Fruit fly (Drosophila melanogaster) ovary, adult (tissue): ENCODE results near the gene THADA.
A peak's percentile ranks its signal among the peaks of the same experiment; 100 is the strongest.
"Not testable (repeated sequence)": the region's sequence is repeated elsewhere in the genome, so short reads cannot be mapped to it uniquely, and the experiment has no call there.

ENCODE experiments used
- CG17801 ChIP-seq: fragments of 200-800 bp; optimal IDR thresholded peaks from 2 replicates; lab custom pipeline; 2019; ENCODE audit warnings: missing biosample characterization, mild to moderate bottlenecking, missing genetic modification characterization, moderate library complexity; ENCODE audit not compliant: partially characterized antibody

THADA gene

DNA sequence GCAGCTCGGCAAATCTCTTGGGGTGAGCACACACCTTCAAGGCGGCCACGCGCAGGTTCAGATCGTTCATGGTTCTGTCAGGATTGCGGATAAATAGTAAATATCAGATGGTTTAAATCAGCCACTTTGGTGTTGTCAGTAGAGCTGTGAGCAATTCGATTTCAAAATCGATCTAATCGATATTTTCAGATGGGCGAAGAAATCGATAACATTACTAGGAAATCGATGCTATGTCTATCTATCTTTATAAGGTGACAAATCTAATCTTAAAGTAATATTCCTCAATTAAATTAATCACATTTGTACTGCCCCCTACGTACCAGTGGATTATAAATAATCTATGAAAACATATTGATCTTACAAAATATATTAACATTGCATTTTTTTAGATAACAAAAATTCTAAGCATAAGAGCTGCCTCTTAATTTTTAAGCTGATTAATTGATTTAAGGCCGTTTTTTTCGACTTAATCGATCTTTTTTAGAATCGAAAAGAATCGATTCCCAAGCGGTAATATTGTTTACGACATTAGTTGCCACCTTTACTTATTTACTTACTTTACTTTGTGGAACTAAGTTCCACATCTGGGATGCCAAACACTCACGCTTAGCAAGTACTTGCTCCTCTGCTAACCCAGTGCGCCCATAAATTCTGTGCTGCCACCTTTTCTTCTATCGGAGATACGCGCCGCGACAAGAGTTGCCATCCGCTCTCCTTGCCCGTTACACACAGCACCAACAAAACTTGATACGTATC lies at the start of gene THADA:
THADA (minus strand) TSS at position 136 of the 756 bp plus-strand sequence.
- TF ChIP-seq CG17801 (GFP tag; lab: Kevin White, UChicago), result peak; percentile 30

DNA sequence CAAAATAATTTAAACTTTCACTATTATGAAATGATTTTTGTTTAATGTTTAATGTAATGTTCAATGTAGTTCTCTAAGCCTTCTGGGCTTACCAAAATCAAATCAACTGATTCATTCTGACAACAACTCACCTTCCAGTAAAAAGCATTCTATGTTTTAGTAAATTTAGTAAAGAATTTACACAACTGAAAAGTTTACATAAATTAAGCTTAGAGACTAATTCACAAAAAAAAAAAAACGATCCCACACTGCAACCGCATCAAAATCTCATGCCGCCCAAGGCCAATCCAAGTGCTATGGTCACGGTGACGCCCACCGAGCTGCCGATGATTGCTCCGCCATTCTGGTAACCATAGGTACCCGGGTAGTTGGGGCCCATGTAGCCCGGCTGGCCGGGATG lies 44.7 kb upstream of the THADA start, which contains the start of gene CG45486:
CG45486 (minus strand) TSS at position 101 of the 400 bp plus-strand sequence.
- not testable (repeated sequence) for TF ChIP-seq CG17801 (GFP tag; lab: Kevin White, UChicago)

DNA sequence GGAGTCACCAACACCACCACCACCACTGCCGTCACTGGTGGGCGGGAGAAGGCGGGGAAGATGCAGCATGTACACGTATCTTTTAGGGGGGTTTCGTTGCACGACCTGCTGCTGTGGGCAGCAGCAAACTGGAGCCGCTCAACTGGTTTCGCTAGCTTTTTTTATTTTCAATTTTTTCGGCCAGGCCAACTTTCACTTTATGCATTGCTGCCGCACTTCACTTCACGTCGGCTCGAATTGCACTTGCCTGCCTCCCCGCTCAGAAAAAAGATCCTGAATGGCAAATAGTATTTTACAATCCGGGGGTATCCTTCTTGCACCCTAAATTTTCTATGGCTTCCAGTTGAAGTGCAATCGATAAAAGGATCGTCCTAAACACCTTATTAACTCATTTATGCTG lies 34.7 kb upstream of the THADA start:
- TF ChIP-seq CG17801 (GFP tag; lab: Kevin White, UChicago), result no peak

DNA sequence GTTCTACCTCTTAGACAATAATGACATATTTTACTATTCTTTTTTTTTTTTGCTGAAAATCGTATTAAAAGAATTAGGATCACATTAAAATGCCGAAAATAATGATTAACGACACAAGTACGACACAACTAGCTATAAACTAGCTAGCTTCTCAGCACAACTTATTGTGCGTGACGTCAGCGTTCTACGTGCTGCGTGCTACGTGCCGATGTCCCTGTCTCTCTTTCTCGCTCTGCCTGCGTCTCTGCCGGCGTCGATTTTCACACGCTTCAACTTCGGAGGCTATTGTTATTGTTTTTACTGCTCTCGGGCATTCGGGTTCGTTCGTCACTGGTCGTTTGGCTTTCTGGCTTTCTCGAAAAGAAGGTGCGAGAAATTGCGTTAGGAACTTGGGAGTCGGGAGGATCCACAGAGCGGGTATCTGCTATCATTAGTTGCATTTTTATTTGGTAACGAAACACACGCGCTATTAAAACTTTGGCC lies 32.7 kb upstream of the THADA start:
- TF ChIP-seq CG17801 (GFP tag; lab: Kevin White, UChicago), result no peak

DNA sequence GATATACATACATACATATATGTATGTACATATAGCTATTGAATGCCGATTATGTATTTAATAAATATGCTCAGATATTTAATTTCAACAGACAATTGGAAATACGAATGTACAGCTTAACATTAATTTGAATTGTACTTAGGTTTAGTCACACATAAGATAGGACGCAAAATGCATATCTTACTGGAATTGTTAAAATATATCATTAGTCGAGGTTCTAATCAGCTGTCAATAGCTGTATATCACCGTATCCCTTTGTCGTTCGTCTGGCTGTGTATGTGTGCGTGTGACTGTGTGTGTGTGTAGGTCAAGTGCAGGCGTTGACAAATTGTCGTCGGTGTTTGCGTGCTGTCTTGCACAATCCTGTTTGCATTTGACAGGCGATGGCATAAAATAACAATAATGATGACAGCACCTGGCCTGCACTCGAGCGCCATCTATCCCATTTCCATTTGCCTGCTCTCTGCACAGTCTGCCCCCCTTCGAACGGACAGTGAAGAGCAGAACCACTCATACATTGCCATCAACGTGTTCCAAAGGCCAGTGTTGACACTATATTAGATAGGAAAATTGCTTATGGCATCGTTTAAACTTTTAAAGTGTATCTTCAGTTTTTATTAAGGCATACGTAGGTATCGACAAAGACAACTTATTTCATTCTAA lies 32.1 kb upstream of the THADA start:
- no peak for TF ChIP-seq CG17801 (GFP tag; lab: Kevin White, UChicago)

DNA sequence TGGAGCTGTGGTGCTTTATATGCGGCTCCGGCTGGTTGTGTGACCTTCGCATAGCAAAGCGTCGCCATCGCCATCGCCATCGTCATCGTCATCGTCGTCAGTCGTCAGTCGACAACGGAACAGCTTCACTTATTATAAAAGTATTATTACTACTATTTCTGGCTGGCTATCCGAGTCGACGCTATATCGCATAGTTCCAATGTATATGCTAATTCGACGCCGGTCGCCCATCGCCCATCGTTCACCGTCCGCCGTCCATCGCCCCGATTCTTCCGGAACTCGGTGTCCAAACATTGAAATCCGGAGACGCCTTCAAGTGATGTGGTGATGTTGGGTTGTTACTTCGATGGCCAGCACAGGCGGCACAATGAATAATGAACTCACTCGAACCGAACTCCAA lies 26.7 kb upstream of the THADA start:
- TF ChIP-seq CG17801 (GFP tag; lab: Kevin White, UChicago), result no peak

DNA sequence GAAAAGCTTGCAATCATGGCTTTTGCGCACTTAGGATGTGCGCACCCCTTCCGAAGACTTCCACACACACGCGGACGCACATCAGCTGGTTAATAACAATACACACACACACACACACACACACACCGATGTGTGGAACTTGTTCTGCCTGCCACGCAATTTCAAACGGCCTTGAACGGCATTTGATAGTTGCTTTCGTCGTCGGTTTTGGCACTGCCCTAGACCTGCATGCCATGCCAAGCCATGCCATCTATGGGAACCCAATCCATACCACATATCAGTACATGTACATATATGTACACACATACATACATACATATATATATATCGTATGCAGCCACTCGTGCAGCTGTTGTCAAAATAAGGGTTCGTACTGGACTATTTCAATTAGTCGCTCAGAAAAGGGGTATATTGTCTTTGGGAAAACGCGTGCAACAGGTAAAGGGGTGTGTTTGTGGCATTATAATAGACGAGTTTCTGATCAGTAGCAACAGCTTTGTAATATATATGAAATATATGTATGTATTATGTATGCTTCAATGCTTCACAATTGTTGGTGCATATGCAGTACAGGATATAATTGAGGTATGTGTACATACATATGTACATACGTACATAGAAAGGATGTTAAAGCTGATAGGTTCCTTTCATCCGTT lies 24.8 kb upstream of the THADA start, which contains the start of gene amn:
amn (minus strand) TSS at position 51 of the 656 bp plus-strand sequence.
- TF ChIP-seq CG17801 (GFP tag; lab: Kevin White, UChicago), result no peak

DNA sequence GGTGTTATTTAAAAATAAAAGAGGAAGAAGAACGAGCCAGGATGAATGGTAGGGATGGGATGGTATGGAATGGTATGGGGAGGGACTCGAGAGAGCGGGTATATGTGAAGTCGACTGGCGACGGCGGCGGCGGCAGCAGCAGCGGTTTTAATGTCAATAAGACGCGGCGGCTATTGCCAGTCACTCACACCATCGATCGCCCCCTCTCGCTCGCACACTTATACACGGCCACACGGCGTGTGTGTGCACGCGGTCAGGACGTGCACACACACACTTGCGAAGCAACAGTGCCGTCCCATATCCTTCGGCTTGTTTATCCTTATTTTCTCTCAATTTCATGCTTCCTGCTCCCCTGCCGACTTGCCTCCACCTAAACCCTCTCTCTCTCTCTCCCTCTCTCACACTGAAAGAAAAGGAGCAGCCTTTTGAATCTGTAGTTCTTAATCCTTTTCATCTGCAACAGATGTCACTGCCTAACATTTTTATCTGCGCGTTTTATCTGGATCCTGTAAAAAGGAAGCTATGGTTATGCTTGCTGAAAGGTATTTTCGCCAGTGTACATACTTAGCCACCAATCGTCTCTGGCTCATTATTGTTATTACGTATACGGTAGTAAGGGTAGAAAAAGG lies 23.9 kb upstream of the THADA start:
- no peak for TF ChIP-seq CG17801 (GFP tag; lab: Kevin White, UChicago)

DNA sequence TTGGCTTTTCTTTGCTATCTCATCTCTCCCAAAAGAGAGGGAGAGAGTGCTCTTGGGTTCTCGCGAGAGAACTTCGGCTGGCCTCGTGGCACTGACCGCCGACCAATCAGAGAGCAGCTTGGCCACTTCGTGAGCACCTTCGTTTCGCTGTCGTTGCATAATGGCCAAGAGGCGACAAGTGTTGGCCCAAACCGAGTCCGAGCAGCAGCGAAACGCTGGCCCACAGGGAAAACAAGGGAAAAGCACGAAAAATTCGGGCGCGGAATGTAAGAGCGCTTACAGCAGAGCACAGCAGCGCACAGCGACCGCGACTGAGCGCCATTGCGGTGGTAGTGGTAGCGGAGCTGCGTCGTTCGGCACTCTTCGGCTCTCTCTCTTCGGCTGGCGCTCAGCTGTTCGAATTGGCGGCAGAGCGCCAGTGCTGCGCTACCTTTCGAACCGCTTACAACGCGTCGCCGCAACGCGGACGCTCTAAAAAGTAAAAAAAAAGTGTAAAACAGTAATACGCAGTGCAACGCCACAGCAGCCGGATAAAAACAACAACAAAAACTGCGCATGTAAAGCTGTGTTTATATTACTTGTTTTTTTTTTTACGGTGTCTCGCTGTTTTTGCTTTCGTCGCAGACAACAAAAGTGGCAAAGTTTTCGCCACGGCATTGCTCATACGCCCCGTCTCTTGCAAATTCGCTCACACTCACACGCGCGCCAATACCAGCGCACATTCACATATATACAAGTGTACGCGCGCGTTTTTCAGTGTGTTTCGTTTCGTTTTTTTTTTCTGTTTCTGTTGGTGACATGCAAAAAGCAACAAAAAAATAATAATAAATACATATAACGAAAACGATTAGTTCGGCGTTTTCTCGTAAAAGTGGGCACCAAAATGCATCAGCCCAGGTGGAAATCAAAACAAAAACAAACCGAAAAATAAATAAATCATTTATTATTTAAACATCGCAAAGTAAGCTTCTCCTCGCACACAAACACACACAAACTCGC lies 21.9 kb upstream of the THADA start:
- TF ChIP-seq CG17801 (GFP tag; lab: Kevin White, UChicago), result peak; percentile 60

DNA sequence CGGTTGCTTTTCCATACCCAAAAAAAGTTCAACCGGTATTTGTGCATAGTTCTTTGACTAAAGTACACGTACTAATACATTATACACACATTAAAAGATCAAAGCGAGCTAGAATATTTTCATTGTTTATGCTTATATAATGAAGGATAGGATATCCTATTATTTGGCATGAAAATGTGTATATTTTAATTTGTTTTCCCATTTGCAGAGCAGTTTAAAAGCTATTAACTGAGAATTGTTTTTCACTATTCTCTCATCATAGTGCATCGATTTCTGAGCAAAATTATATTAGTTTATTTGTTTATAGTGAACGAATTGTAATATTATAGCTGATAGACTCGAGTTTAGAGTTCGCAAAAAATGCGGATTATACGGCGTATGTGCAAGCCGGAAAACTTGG lies 21.2 kb upstream of the THADA start:
- no peak for TF ChIP-seq CG17801 (GFP tag; lab: Kevin White, UChicago)

DNA sequence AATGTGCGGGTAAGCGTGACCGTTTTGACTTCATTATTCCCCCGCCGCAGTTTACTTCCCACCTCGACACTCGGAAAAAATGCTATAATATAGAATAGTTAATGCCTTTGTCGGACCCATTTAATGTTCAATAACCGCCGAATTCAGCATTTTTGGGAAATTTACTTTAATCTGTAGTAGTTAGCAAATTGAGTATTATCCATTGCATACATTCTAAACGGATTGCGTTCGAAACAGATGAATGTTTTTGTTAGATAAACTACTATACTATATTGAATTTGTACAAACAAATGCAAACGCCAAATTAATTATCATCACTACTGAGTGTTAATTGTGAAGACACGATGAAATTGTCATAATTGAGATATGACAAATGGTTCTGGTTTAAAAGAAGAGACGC lies 18.9 kb upstream of the THADA start:
- TF ChIP-seq CG17801 (GFP tag; lab: Kevin White, UChicago), result no peak

DNA sequence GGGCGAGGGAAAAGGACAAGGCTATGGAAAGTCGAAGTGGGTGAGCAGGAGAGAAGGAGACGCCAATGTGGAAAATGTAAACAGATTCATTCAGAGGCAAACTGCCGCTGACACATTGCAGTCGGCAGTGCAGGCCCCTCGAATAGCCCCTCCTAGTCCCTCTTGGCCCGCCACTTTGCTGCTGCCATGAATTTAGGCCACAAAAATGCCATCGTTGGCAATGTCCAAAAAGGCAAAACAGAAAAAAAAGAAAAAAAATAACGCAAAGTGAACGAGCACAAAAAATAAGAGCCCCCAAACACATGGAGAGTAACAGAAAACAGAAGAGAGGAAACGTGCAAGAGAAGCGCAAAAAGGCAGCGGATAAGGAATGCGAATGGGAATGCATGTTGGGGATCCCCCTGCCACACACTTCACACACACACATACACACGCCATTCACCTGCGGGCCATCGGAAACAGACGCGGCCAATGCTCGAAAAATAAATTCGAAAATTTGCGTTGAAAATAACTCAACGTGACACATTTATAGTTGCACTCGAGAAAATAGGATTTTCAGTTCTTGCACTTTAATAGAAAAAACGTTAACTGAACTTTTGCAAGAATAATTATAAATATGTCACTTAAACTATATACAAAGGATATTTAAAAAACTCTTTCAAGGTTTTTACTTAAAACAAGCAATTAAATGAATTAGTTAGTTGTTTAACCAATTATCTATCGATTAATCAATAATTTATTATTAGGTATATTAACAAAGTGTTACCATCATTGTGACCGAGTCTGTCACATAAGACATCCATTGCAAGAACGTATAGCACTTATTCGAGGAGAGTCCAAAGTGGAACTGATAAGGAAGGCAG lies 13.2 kb upstream of the THADA start:
- peak; percentile 10 for TF ChIP-seq CG17801 (GFP tag; lab: Kevin White, UChicago)
